Worm (Caenorhabditis elegans) whole organism, L2 larva: ENCODE measurements around the gene aex-3.

Experiments
- F13H6.1 ChIP-seq: sonication (generic microtip); optimal IDR thresholded peaks from 2 replicates; lab custom pipeline; 2016; ENCODE audit warnings: missing genetic modification characterization, missing compliant biosample characterization
- R02D3.7 ChIP-seq: fragments of 150-350 bp; optimal IDR thresholded peaks from 2 replicates; lab custom pipeline; 2014; ENCODE audit warnings: missing biosample characterization, missing genetic modification characterization
- Y55F3AM.14 ChIP-seq: fragments of 200-800 bp; sonication (Bioruptor generic); optimal IDR thresholded peaks from 2 replicates; lab custom pipeline; 2018; ENCODE audit warnings: mild to moderate bottlenecking, missing genetic modification characterization, missing compliant biosample characterization
- ZK546.5 ChIP-seq: sonication (generic microtip); optimal IDR thresholded peaks from 2 replicates; lab custom pipeline; 2017; ENCODE audit warnings: missing biosample characterization, missing genetic modification characterization
- alr-1 ChIP-seq: fragments of 150-350 bp; optimal IDR thresholded peaks from 2 replicates; lab custom pipeline; 2014; ENCODE audit warnings: missing biosample characterization, missing genetic modification characterization
- aly-2 ChIP-seq: fragments of 150-350 bp; optimal IDR thresholded peaks from 2 replicates; lab custom pipeline; 2014; ENCODE audit warnings: missing biosample characterization, missing genetic modification characterization
- blmp-1 ChIP-seq: sonication (generic microtip); optimal IDR thresholded peaks from 2 replicates; lab custom pipeline; 2017; ENCODE audit warnings: missing genetic modification characterization, mild to moderate bottlenecking, missing compliant biosample characterization, antibody characterized with exemption, moderate library complexity; ENCODE audit not compliant: insufficient read depth
- ceh-16 ChIP-seq: fragments of 150-350 bp; optimal IDR thresholded peaks from 2 replicates; lab custom pipeline; 2014; ENCODE audit warnings: missing biosample characterization, missing genetic modification characterization
- ceh-82 ChIP-seq: fragments of 150-350 bp; optimal IDR thresholded peaks from 2 replicates; lab custom pipeline; 2014; ENCODE audit warnings: missing biosample characterization, missing genetic modification characterization
- crh-2 ChIP-seq: sonication (generic microtip); optimal IDR thresholded peaks from 2 replicates; lab custom pipeline; 2017; ENCODE audit warnings: missing biosample characterization, missing genetic modification characterization
- dmd-4 ChIP-seq: sonication (generic microtip); optimal IDR thresholded peaks from 2 replicates; lab custom pipeline; 2017; ENCODE audit warnings: missing biosample characterization, missing genetic modification characterization
- egl-27 ChIP-seq: sonication (generic microtip); optimal IDR thresholded peaks from 3 replicates; lab custom pipeline; 2017; ENCODE audit warnings: missing biosample characterization, missing genetic modification reagents, missing genetic modification characterization
- elt-1 ChIP-seq: fragments of 150-350 bp; optimal IDR thresholded peaks from 2 replicates; lab custom pipeline; 2014; ENCODE audit warnings: missing biosample characterization, missing genetic modification characterization
- fos-1 ChIP-seq: fragments of 150-350 bp; optimal IDR thresholded peaks from 2 replicates; lab custom pipeline; 2014; ENCODE audit warnings: missing biosample characterization, missing genetic modification characterization
- gmeb-1 ChIP-seq: fragments of 150-350 bp; optimal IDR thresholded peaks from 2 replicates; lab custom pipeline; 2014; ENCODE audit warnings: missing biosample characterization, missing genetic modification characterization
- lin-11 ChIP-seq: fragments of 150-350 bp; sonication (generic microtip); optimal IDR thresholded peaks from 2 replicates; lab custom pipeline; 2014; ENCODE audit warnings: missing biosample characterization, missing genetic modification characterization, inconsistent platforms, mixed read lengths
- lin-13 ChIP-seq: fragments of 150-350 bp; optimal IDR thresholded peaks from 2 replicates; lab custom pipeline; 2014; ENCODE audit warnings: missing biosample characterization, missing genetic modification reagents, missing genetic modification characterization
- lin-39 ChIP-seq: fragments of 150-350 bp; optimal IDR thresholded peaks from 2 replicates; lab custom pipeline; 2014; ENCODE audit warnings: missing biosample characterization, missing genetic modification reagents, missing genetic modification characterization
- mab-5 ChIP-seq: fragments of 150-350 bp; optimal IDR thresholded peaks from 2 replicates; lab custom pipeline; 2014; ENCODE audit warnings: missing biosample characterization, missing genetic modification characterization
- nhr-10 ChIP-seq: sonication (generic microtip); optimal IDR thresholded peaks from 2 replicates; lab custom pipeline; 2017; ENCODE audit warnings: missing biosample characterization, missing genetic modification characterization
- nhr-11 ChIP-seq: fragments of 150-350 bp; optimal IDR thresholded peaks from 2 replicates; lab custom pipeline; 2014; ENCODE audit warnings: missing biosample characterization, missing genetic modification characterization
- nhr-12 ChIP-seq: fragments of 150-350 bp; optimal IDR thresholded peaks from 2 replicates; lab custom pipeline; 2014; ENCODE audit warnings: missing biosample characterization, missing genetic modification characterization
- nhr-129 ChIP-seq: fragments of 150-350 bp; optimal IDR thresholded peaks from 2 replicates; lab custom pipeline; 2014; ENCODE audit warnings: missing biosample characterization, missing genetic modification characterization
- nhr-21 ChIP-seq: fragments of 150-350 bp; optimal IDR thresholded peaks from 2 replicates; lab custom pipeline; 2014; ENCODE audit warnings: missing biosample characterization, missing genetic modification characterization
- nhr-23 ChIP-seq: fragments of 150-350 bp; optimal IDR thresholded peaks from 2 replicates; lab custom pipeline; 2014; ENCODE audit warnings: missing biosample characterization, missing genetic modification reagents, missing genetic modification characterization
- nhr-237 ChIP-seq: fragments of 150-350 bp; optimal IDR thresholded peaks from 2 replicates; lab custom pipeline; 2014; ENCODE audit warnings: missing biosample characterization, missing genetic modification characterization
- nhr-25 ChIP-seq: fragments of 150-350 bp; sonication (generic microtip); optimal IDR thresholded peaks from 3 replicates; lab custom pipeline; 2014; ENCODE audit warnings: missing biosample characterization, missing genetic modification characterization
- nhr-6 ChIP-seq: fragments of 150-350 bp; optimal IDR thresholded peaks from 2 replicates; lab custom pipeline; 2014; ENCODE audit warnings: missing biosample characterization, missing genetic modification characterization
- nhr-77 ChIP-seq: fragments of 150-350 bp; optimal IDR thresholded peaks from 2 replicates; lab custom pipeline; 2014; ENCODE audit warnings: missing biosample characterization, missing genetic modification characterization
- peb-1 ChIP-seq: fragments of 150-350 bp; optimal IDR thresholded peaks from 2 replicates; lab custom pipeline; 2014; ENCODE audit warnings: missing biosample characterization, missing genetic modification characterization
- sem-4 ChIP-seq: fragments of 150-350 bp; optimal IDR thresholded peaks from 2 replicates; lab custom pipeline; 2014; ENCODE audit warnings: missing biosample characterization, missing genetic modification reagents, missing genetic modification characterization
- skn-1 ChIP-seq: sonication (generic microtip); optimal IDR thresholded peaks from 2 replicates; lab custom pipeline; 2017; ENCODE audit warnings: missing biosample characterization, missing genetic modification characterization
- sma-3 ChIP-seq: sonication (generic microtip); optimal IDR thresholded peaks from 2 replicates; lab custom pipeline; 2016; ENCODE audit warnings: missing genetic modification reagents, missing genetic modification characterization, missing compliant biosample characterization
- snpc-4 ChIP-seq: fragments of 150-350 bp; optimal IDR thresholded peaks from 2 replicates; lab custom pipeline; 2014; ENCODE audit warnings: missing biosample characterization, missing genetic modification characterization
- unc-39 ChIP-seq: fragments of 150-350 bp; optimal IDR thresholded peaks from 2 replicates; lab custom pipeline; 2014; ENCODE audit warnings: missing biosample characterization, missing genetic modification characterization
- unc-55 ChIP-seq: fragments of 150-350 bp; sonication (generic microtip); optimal IDR thresholded peaks from 3 replicates; lab custom pipeline; 2014; ENCODE audit warnings: missing biosample characterization, missing genetic modification reagents, missing genetic modification characterization
- unc-62 ChIP-seq: fragments of 150-350 bp; optimal IDR thresholded peaks from 2 replicates; lab custom pipeline; 2014; ENCODE audit warnings: missing biosample characterization, missing genetic modification reagents, missing genetic modification characterization
- zag-1 ChIP-seq: fragments of 150-350 bp; optimal IDR thresholded peaks from 2 replicates; lab custom pipeline; 2014; ENCODE audit warnings: missing biosample characterization, missing genetic modification characterization
- ztf-1 ChIP-seq: fragments of 200-800 bp; sonication (Bioruptor generic); conservative IDR thresholded peaks from 2 replicates; pipeline ENCODE4 v1.3.6; 2022; ENCODE audit warnings: missing genetic modification characterization, missing compliant biosample characterization
- ztf-11 ChIP-seq: sonication (generic microtip); optimal IDR thresholded peaks from 2 replicates; lab custom pipeline; 2017; ENCODE audit warnings: missing biosample characterization, missing genetic modification characterization
- ztf-4 ChIP-seq: fragments of 150-350 bp; optimal IDR thresholded peaks from 2 replicates; lab custom pipeline; 2014; ENCODE audit warnings: missing biosample characterization, missing genetic modification characterization

Gene aex-3

ce11 chrX:777421-777820 is 17.9 kb upstream of the aex-3 start, which contains the start of gene nas-15:
Gene nas-15 (plus strand): TSS chrX:777721.
- TF ChIP-seq ceh-16 (tag; lab: Kevin White, UChicago) (no peak), elt-1 (tag; lab: Kevin White, UChicago) (no peak), nhr-12 (tag; lab: Kevin White, UChicago) (no peak), nhr-237 (no peak), ztf-4 (tag; lab: Kevin White, UChicago) (no peak), nhr-25 (tag; lab: Kevin White, UChicago) (no peak), sma-3 (GFP tag; lab: Kevin White, UChicago) (no peak), F13H6.1 (tag; lab: Kevin White, UChicago) (no peak), unc-39 (no peak), ceh-82 (tag; lab: Kevin White, UChicago) (no peak), ztf-1 (GFP tag; lab: Robert Waterston, UW) (no peak), ZK546.5 (no peak), nhr-21 (tag; lab: Kevin White, UChicago) (no peak), gmeb-1 (tag; lab: Kevin White, UChicago) (no peak), nhr-6 (tag; lab: Kevin White, UChicago) (no peak)

- no peak for TF ChIP-seq ZK546.5
- TF ChIP-seq ceh-16 (tag; lab: Kevin White, UChicago): peak; percentile 38
- TF ChIP-seq nhr-11 (tag; lab: Kevin White, UChicago): no peak
- no peak for TF ChIP-seq mab-5
- no peak for TF ChIP-seq lin-11 (tag; lab: Kevin White, UChicago)
Observed at ce11 chrX:772184-772583, 12.7 kb upstream of the aex-3 start, which contains the start of gene T04G9.4. Gene T04G9.4 (plus strand): TSS chrX:772476.

- no peak for TF ChIP-seq zag-1 (tag; lab: Kevin White, UChicago)
- TF ChIP-seq ceh-16 (tag; lab: Kevin White, UChicago): no peak
- TF ChIP-seq R02D3.7 (tag; lab: Kevin White, UChicago): no peak
- no peak for TF ChIP-seq crh-2 (tag; lab: Kevin White, UChicago)
- TF ChIP-seq dmd-4 (tag; lab: Kevin White, UChicago): no peak
- TF ChIP-seq peb-1: no peak
- TF ChIP-seq lin-11 (tag; lab: Kevin White, UChicago): no peak
- no peak for TF ChIP-seq lin-13 (GFP tag; lab: Kevin White, UChicago)
- TF ChIP-seq nhr-25 (tag; lab: Kevin White, UChicago): no peak
- no peak for TF ChIP-seq ceh-82 (tag; lab: Kevin White, UChicago)
- no peak for TF ChIP-seq nhr-237
- TF ChIP-seq sem-4 (tag; lab: Kevin White, UChicago): no peak
- no peak for TF ChIP-seq lin-39 (tag; lab: Kevin White, UChicago)
- no peak for TF ChIP-seq aly-2 (tag; lab: Kevin White, UChicago)
Observed at ce11 chrX:770537-770936, 11.0 kb upstream of the aex-3 start, which contains the start of gene T04G9.7. Gene T04G9.7 (plus strand): TSS chrX:770837.

- TF ChIP-seq aly-2 (tag; lab: Kevin White, UChicago) (no peak), nhr-12 (tag; lab: Kevin White, UChicago) (no peak), ZK546.5 (no peak), lin-39 (tag; lab: Kevin White, UChicago) (no peak), sem-4 (tag; lab: Kevin White, UChicago) (no peak), R02D3.7 (tag; lab: Kevin White, UChicago) (no peak), unc-39 (no peak), zag-1 (tag; lab: Kevin White, UChicago) (no peak), nhr-11 (tag; lab: Kevin White, UChicago) (no peak), nhr-21 (tag; lab: Kevin White, UChicago) (no peak), ceh-16 (tag; lab: Kevin White, UChicago) (no peak), nhr-6 (tag; lab: Kevin White, UChicago) (no peak), fos-1 (tag; lab: Kevin White, UChicago) (no peak), sma-3 (GFP tag; lab: Kevin White, UChicago) (no peak)
- TF ChIP-seq, all 48 proteins: peak for 0
Observed at ce11 chrX:769550-769949, 10.0 kb upstream of the aex-3 start.

ce11 chrX:768061-768646 is 8.6 kb upstream of the aex-3 start, which contains the start of the genes trap-2 and ile-2:
Gene trap-2 (minus strand): TSS chrX:768069.
Gene ile-2 (plus strand): TSS chrX:768596.
- no peak for TF ChIP-seq skn-1 (tag; lab: Kevin White, UChicago)
- TF ChIP-seq nhr-12 (tag; lab: Kevin White, UChicago): no peak
- peak; percentile 90 for TF ChIP-seq nhr-21 (tag; lab: Kevin White, UChicago)
- peak; percentile 26 for TF ChIP-seq Y55F3AM.14
- peak; percentile 90 for TF ChIP-seq lin-13 (GFP tag; lab: Kevin White, UChicago)
- peak; percentile 88 for TF ChIP-seq blmp-1 (tag; lab: Kevin White, UChicago)
- peak; percentile 72 for TF ChIP-seq gmeb-1 (tag; lab: Kevin White, UChicago)
- TF ChIP-seq egl-27 (tag; lab: Kevin White, UChicago): peak; percentile 38
- TF ChIP-seq fos-1 (tag; lab: Kevin White, UChicago): peak; percentile 97
- no peak for TF ChIP-seq lin-39 (tag; lab: Kevin White, UChicago)
- no peak for TF ChIP-seq alr-1
- TF ChIP-seq dmd-4 (tag; lab: Kevin White, UChicago): no peak
- TF ChIP-seq unc-62 (GFP tag; lab: Kevin White, UChicago): no peak
- peak; percentile 95 for TF ChIP-seq unc-55 (GFP tag; lab: Kevin White, UChicago)
- peak; percentile 81 for TF ChIP-seq nhr-77 (tag; lab: Kevin White, UChicago)
- TF ChIP-seq ceh-16 (tag; lab: Kevin White, UChicago): peak; percentile 78
- TF ChIP-seq ztf-1 (GFP tag; lab: Robert Waterston, UW): no peak
- TF ChIP-seq nhr-10 (tag; lab: Kevin White, UChicago): no peak
- no peak for TF ChIP-seq nhr-23 (tag; lab: Kevin White, UChicago)
- TF ChIP-seq nhr-129: peak; percentile 95
- no peak for TF ChIP-seq ztf-11
- TF ChIP-seq ceh-82 (tag; lab: Kevin White, UChicago): peak; percentile 32
- TF ChIP-seq crh-2 (tag; lab: Kevin White, UChicago): peak; percentile 97
- peak; percentile 91 for TF ChIP-seq mab-5
- TF ChIP-seq snpc-4 (tag; lab: Kevin White, UChicago): peak; percentile 82
